Fruit fly (Drosophila melanogaster) whole organism, embryonic: ENCODE results near the gene CG14721.

Experiments used
- ATbp ChIP-seq: fragments of 200-800 bp; sonication (Bioruptor generic); optimal IDR thresholded peaks from 2 replicates; lab custom pipeline; 2017; ENCODE audit warnings: missing biosample characterization, mild to moderate bottlenecking, missing genetic modification characterization, missing genetic modification reagents
- Abd-B ChIP-seq: fragments of 200-800 bp; sonication (Bioruptor generic); optimal IDR thresholded peaks from 2 replicates; lab custom pipeline; 2018; ENCODE audit warnings: missing biosample characterization, mild to moderate bottlenecking, missing genetic modification characterization, moderate library complexity
- CG11560 ChIP-seq: fragments of 200-800 bp; sonication (Bioruptor generic); IDR thresholded peaks from 3 replicates; pipeline ENCODE4 v1.3.6; 2022; ENCODE audit warnings: missing biosample characterization, missing genetic modification characterization
- CG12155 ChIP-seq: fragments of 200-800 bp; sonication (Bioruptor generic); optimal IDR thresholded peaks from 3 replicates; lab custom pipeline; 2016; ENCODE audit warnings: missing biosample characterization, missing genetic modification characterization
- CG13296 ChIP-seq: fragments of 200-800 bp; sonication (Bioruptor generic); optimal IDR thresholded peaks from 3 replicates; lab custom pipeline; 2018; ENCODE audit warnings: missing biosample characterization, mild to moderate bottlenecking, missing genetic modification characterization
- CG13424 ChIP-seq: fragments of 200-800 bp; sonication (Bioruptor generic); optimal IDR thresholded peaks from 2 replicates; lab custom pipeline; 2019; ENCODE audit warnings: missing biosample characterization, mild to moderate bottlenecking, missing genetic modification characterization, moderate library complexity
- CG13624 ChIP-seq: fragments of 200-800 bp; sonication (Bioruptor generic); optimal IDR thresholded peaks from 2 replicates; lab custom pipeline; 2016; ENCODE audit warnings: missing biosample characterization, missing genetic modification characterization
- CG15479 ChIP-seq: fragments of 200-800 bp; sonication (Bioruptor generic); optimal IDR thresholded peaks from 3 replicates; lab custom pipeline; 2019; ENCODE audit warnings: missing biosample characterization, mild to moderate bottlenecking, missing genetic modification characterization, moderate library complexity
- CG1603 ChIP-seq: fragments of 200-800 bp; sonication (Bioruptor generic); optimal IDR thresholded peaks from 2 replicates; lab custom pipeline; 2019; ENCODE audit warnings: missing biosample characterization, mild to moderate bottlenecking, missing genetic modification characterization, moderate library complexity
- CG17359 ChIP-seq: fragments of 200-800 bp; sonication (Bioruptor generic); optimal IDR thresholded peaks from 3 replicates; lab custom pipeline; 2018; ENCODE audit warnings: missing biosample characterization, mild to moderate bottlenecking, missing genetic modification characterization, moderate library complexity
- CG1792 ChIP-seq: fragments of 200-800 bp; sonication (Bioruptor generic); optimal IDR thresholded peaks from 2 replicates; lab custom pipeline; 2016; ENCODE audit warnings: missing biosample characterization, missing genetic modification characterization
- CG2129 ChIP-seq: fragments of 200-800 bp; sonication (Bioruptor generic); IDR thresholded peaks from 2 replicates; pipeline ENCODE4 v1.3.6; 2022; ENCODE audit warnings: missing biosample characterization, missing genetic modification characterization; ENCODE audit not compliant: partially characterized antibody
- CG33557 ChIP-seq: fragments of 200-800 bp; sonication (Bioruptor generic); optimal IDR thresholded peaks from 2 replicates; lab custom pipeline; 2019; ENCODE audit warnings: missing biosample characterization, mild to moderate bottlenecking, missing genetic modification characterization, moderate library complexity
- CG3995 ChIP-seq: fragments of 200-800 bp; sonication (Bioruptor generic); optimal IDR thresholded peaks from 3 replicates; lab custom pipeline; 2016; ENCODE audit warnings: missing biosample characterization, missing genetic modification characterization
- CG7987 ChIP-seq: fragments of 200-800 bp; sonication (Bioruptor generic); optimal IDR thresholded peaks from 2 replicates; lab custom pipeline; 2018; ENCODE audit warnings: missing biosample characterization, mild to moderate bottlenecking, missing genetic modification characterization, moderate library complexity
- CG9437 ChIP-seq: fragments of 200-800 bp; sonication (Bioruptor generic); optimal IDR thresholded peaks from 2 replicates; lab custom pipeline; 2018; ENCODE audit warnings: missing biosample characterization, mild to moderate bottlenecking, missing genetic modification characterization
- Dll ChIP-seq: fragments of 200-800 bp; sonication (Bioruptor generic); IDR thresholded peaks from 4 replicates; pipeline ENCODE4 v1.3.6; 2022; ENCODE audit warnings: missing biosample characterization, missing genetic modification characterization; ENCODE audit not compliant: partially characterized antibody
- Drgx ChIP-seq: fragments of 200-800 bp; sonication (Bioruptor generic); IDR thresholded peaks from 2 replicates; pipeline ENCODE4 v1.3.6; 2022; ENCODE audit warnings: missing biosample characterization, missing genetic modification characterization
- H15 ChIP-seq: fragments of 200-800 bp; sonication (Bioruptor generic); IDR thresholded peaks from 3 replicates; pipeline ENCODE4 v1.3.6; 2022; ENCODE audit warnings: missing biosample characterization, missing genetic modification characterization
- Mes4 ChIP-seq: fragments of 200-800 bp; sonication (Bioruptor generic); optimal IDR thresholded peaks from 2 replicates; lab custom pipeline; 2016; ENCODE audit warnings: missing biosample characterization, missing genetic modification characterization
- Opbp ChIP-seq: fragments of 200-800 bp; sonication (Bioruptor generic); IDR thresholded peaks from 3 replicates; pipeline ENCODE4 v1.3.6; 2022; ENCODE audit warnings: missing biosample characterization, missing genetic modification characterization; ENCODE audit not compliant: partially characterized antibody
- Rfx ChIP-seq: fragments of 200-800 bp; sonication (Bioruptor generic); IDR thresholded peaks from 2 replicates; pipeline ENCODE4 v1.3.6; 2022; ENCODE audit warnings: missing biosample characterization, missing genetic modification characterization
- Ssrp ChIP-seq: fragments of 200-800 bp; sonication (Bioruptor generic); optimal IDR thresholded peaks from 2 replicates; lab custom pipeline; 2018; ENCODE audit warnings: missing biosample characterization, mild to moderate bottlenecking, missing genetic modification characterization, moderate library complexity
- az2 ChIP-seq: fragments of 200-800 bp; sonication (Bioruptor generic); optimal IDR thresholded peaks from 3 replicates; lab custom pipeline; 2016; ENCODE audit warnings: missing biosample characterization, missing genetic modification characterization
- bcd ChIP-seq: fragments of 200-800 bp; sonication (Bioruptor generic); optimal IDR thresholded peaks from 2 replicates; lab custom pipeline; 2017; ENCODE audit warnings: missing biosample characterization, mild to moderate bottlenecking, missing genetic modification characterization
- bigmax ChIP-seq: fragments of 200-800 bp; sonication (Bioruptor generic); optimal IDR thresholded peaks from 2 replicates; lab custom pipeline; 2018; ENCODE audit warnings: missing biosample characterization, mild to moderate bottlenecking, missing genetic modification characterization
- br ChIP-seq: fragments of >200 bp; optimal IDR thresholded peaks from 2 replicates; lab custom pipeline; 2017
- bsh ChIP-seq, 2 experiments: fragments of 200-800 bp; sonication (Bioruptor generic); optimal IDR thresholded peaks; 2 replicates each; lab custom pipeline; 2017 to 2018; ENCODE audit warnings: mild to moderate bottlenecking in 2 of 2, missing biosample characterization in 2 of 2, missing genetic modification characterization in 2 of 2, moderate library complexity in 1 of 2
- cg ChIP-seq: fragments of 200-800 bp; sonication (Bioruptor generic); optimal IDR thresholded peaks from 3 replicates; lab custom pipeline; 2019; ENCODE audit warnings: missing biosample characterization, mild to moderate bottlenecking, missing genetic modification characterization, moderate library complexity
- danr ChIP-seq: fragments of 200-800 bp; sonication (Bioruptor generic); IDR thresholded peaks from 2 replicates; pipeline ENCODE4 v1.3.6; 2022; ENCODE audit warnings: missing biosample characterization, missing genetic modification characterization
- dmrt11E ChIP-seq: fragments of 200-800 bp; sonication (Bioruptor generic); optimal IDR thresholded peaks from 3 replicates; lab custom pipeline; 2018; ENCODE audit warnings: missing biosample characterization, mild to moderate bottlenecking, missing genetic modification characterization, moderate library complexity
- fd96Cb ChIP-seq: fragments of 200-800 bp; sonication (Bioruptor generic); optimal IDR thresholded peaks from 2 replicates; lab custom pipeline; 2018; ENCODE audit warnings: missing biosample characterization, mild to moderate bottlenecking, missing genetic modification characterization, moderate library complexity
- fru ChIP-seq: fragments of >200 bp; optimal IDR thresholded peaks from 2 replicates; lab custom pipeline; 2017
- gsb ChIP-seq: fragments of 200-800 bp; sonication (Bioruptor generic); IDR thresholded peaks from 2 replicates; pipeline ENCODE4 v1.3.6; 2022; ENCODE audit warnings: missing biosample characterization, missing genetic modification characterization
- lab ChIP-seq: fragments of 200-800 bp; sonication (Bioruptor generic); optimal IDR thresholded peaks from 3 replicates; lab custom pipeline; 2017; ENCODE audit warnings: missing biosample characterization, missing genetic modification characterization, mild to moderate bottlenecking, moderate library complexity, missing genetic modification reagents
- lbe ChIP-seq: fragments of 200-800 bp; sonication (Bioruptor generic); optimal IDR thresholded peaks from 2 replicates; lab custom pipeline; 2016; ENCODE audit warnings: missing biosample characterization, mild to moderate bottlenecking, missing genetic modification characterization
- odd ChIP-seq: fragments of 200-800 bp; sonication (Bioruptor generic); optimal IDR thresholded peaks from 2 replicates; lab custom pipeline; 2017; ENCODE audit warnings: missing biosample characterization, mild to moderate bottlenecking, missing genetic modification characterization
- otp ChIP-seq: fragments of 200-800 bp; sonication (Bioruptor generic); IDR thresholded peaks from 3 replicates; pipeline ENCODE4, ENCODE4 v1.3.6; 2022; ENCODE audit warnings: missing biosample characterization, missing genetic modification characterization
- rib ChIP-seq: fragments of 200-800 bp; sonication (Bioruptor generic); IDR thresholded peaks from 2 replicates; pipeline ENCODE4 v1.3.6; 2022; ENCODE audit warnings: missing biosample characterization, missing genetic modification characterization
- run ChIP-seq: fragments of 200-800 bp; sonication (Bioruptor generic); optimal IDR thresholded peaks from 3 replicates; lab custom pipeline; 2018; ENCODE audit warnings: missing biosample characterization, mild to moderate bottlenecking, missing genetic modification characterization
- sens-2 ChIP-seq: fragments of 200-800 bp; sonication (Bioruptor generic); IDR thresholded peaks from 2 replicates; pipeline ENCODE4 v1.3.6; 2022; ENCODE audit warnings: missing biosample characterization, missing genetic modification characterization
- shn ChIP-seq: fragments of 200-800 bp; sonication (Bioruptor generic); optimal IDR thresholded peaks from 3 replicates; lab custom pipeline; 2016; ENCODE audit warnings: missing biosample characterization, missing genetic modification characterization
- toy ChIP-seq: fragments of 200-800 bp; sonication (Bioruptor generic); IDR thresholded peaks from 2 replicates; pipeline ENCODE4 v1.3.6; 2022; ENCODE audit warnings: missing biosample characterization, missing genetic modification characterization
- trem ChIP-seq: fragments of 200-800 bp; optimal IDR thresholded peaks from 3 replicates; lab custom pipeline; 2019; ENCODE audit warnings: missing biosample characterization, mild to moderate bottlenecking, missing genetic modification characterization, moderate library complexity
- tup ChIP-seq: fragments of 200-800 bp; sonication (Bioruptor generic); optimal IDR thresholded peaks from 2 replicates; lab custom pipeline; 2016; ENCODE audit warnings: missing biosample characterization, mild to moderate bottlenecking, missing genetic modification characterization, moderate library complexity
- vnd ChIP-seq: fragments of 200-800 bp; sonication (Bioruptor generic); IDR thresholded peaks from 3 replicates; pipeline ENCODE4 v1.3.6; 2022; ENCODE audit warnings: missing biosample characterization, missing genetic modification characterization; ENCODE audit not compliant: partially characterized antibody
- wek ChIP-seq: fragments of 200-800 bp; sonication (Bioruptor generic); optimal IDR thresholded peaks from 3 replicates; lab custom pipeline; 2018; ENCODE audit warnings: missing biosample characterization, mild to moderate bottlenecking, missing genetic modification characterization, moderate library complexity
- wor ChIP-seq: fragments of 200-800 bp; sonication (Bioruptor generic); IDR thresholded peaks from 2 replicates; pipeline ENCODE4 v1.3.6; 2022; ENCODE audit warnings: missing biosample characterization, missing genetic modification characterization
- yki ChIP-seq: fragments of >200 bp; optimal IDR thresholded peaks from 3 replicates; lab custom pipeline; 2018
- z ChIP-seq: fragments of 200-800 bp; sonication (Bioruptor generic); IDR thresholded peaks from 3 replicates; pipeline ENCODE4 v1.3.6; 2022; ENCODE audit warnings: missing biosample characterization, missing genetic modification characterization

The CG14721 gene

dm6 chr3R:11773325-11773998, 38.2 kb downstream of the CG14721 start (continued):
- no peak for TF ChIP-seq Abd-B (GFP tag; lab: Kevin White, UChicago)
- no peak for TF ChIP-seq CG13624
- no peak for TF ChIP-seq toy (GFP tag; lab: Robert Waterston, UW)
- TF ChIP-seq dmrt11E (tag; lab: Kevin White, UChicago) = peak; percentile 8
- no peak for TF ChIP-seq H15 (GFP tag; lab: Robert Waterston, UW)
- no peak for TF ChIP-seq otp (GFP tag; lab: Robert Waterston, UW)
- TF ChIP-seq yki (lab: Kevin White, UChicago) = peak; percentile 97
- no peak for TF ChIP-seq danr
- TF ChIP-seq CG1792 (GFP tag; lab: Kevin White, UChicago) = no peak
- no peak for TF ChIP-seq wor (GFP tag; lab: Robert Waterston, UW)
- TF ChIP-seq Dll (GFP tag; lab: Robert Waterston, UW) = peak; percentile 51; the same call in 2 of the 4 replicates
- TF ChIP-seq CG2129 (GFP tag; lab: Robert Waterston, UW) = 0 out of 2 replicates have a peak, but pooled peaks have one; percentile 16
- no peak for TF ChIP-seq ATbp (GFP tag; lab: Kevin White, UChicago)
- peak; percentile 9 for TF ChIP-seq CG1603 (tag; lab: Kevin White, UChicago)
- TF ChIP-seq CG7987 (GFP tag; lab: Kevin White, UChicago) = no peak
- TF ChIP-seq Opbp (GFP tag; lab: Robert Waterston, UW) = peak; percentile 46; the same call in 1 of the 3 replicates
- TF ChIP-seq CG13296 (GFP tag; lab: Kevin White, UChicago) = no peak
- TF ChIP-seq CG12155 (GFP tag; lab: Kevin White, UChicago) = peak; percentile 64
- TF ChIP-seq CG13424 = no peak
- TF ChIP-seq br (lab: Kevin White, UChicago) = no peak
- TF ChIP-seq fru (lab: Kevin White, UChicago) = no peak
- TF ChIP-seq rib = 0 out of 2 replicates have a peak, but pooled peaks have one; percentile 12
- no peak for TF ChIP-seq run (tag; lab: Kevin White, UChicago)
- TF ChIP-seq bcd = no peak
- TF ChIP-seq fd96Cb (tag; lab: Kevin White, UChicago) = no peak
- TF ChIP-seq Ssrp (tag; lab: Kevin White, UChicago) = no peak
- no peak for TF ChIP-seq CG17359 (tag; lab: Kevin White, UChicago)
- peak; percentile 91 for TF ChIP-seq cg (GFP tag; lab: Kevin White, UChicago)
- no peak for TF ChIP-seq lbe (GFP tag; lab: Kevin White, UChicago)
- TF ChIP-seq CG11560 (tag; lab: Robert Waterston, UW) = no peak
- TF ChIP-seq bsh (GFP tag; optimal IDR thresholded peaks at IDR 0.05; lab: Kevin White, UChicago) = peak in 1 of 2 experiments; percentile 13
- no peak for TF ChIP-seq Drgx (GFP tag; lab: Robert Waterston, UW)
- no peak for TF ChIP-seq az2 (GFP tag; lab: Kevin White, UChicago)
- TF ChIP-seq odd = no peak
- no peak for TF ChIP-seq lab (GFP tag; lab: Kevin White, UChicago)
- TF ChIP-seq tup (GFP tag; lab: Kevin White, UChicago) = no peak
- TF ChIP-seq trem = peak; percentile 11
- TF ChIP-seq CG9437 (GFP tag; lab: Kevin White, UChicago) = no peak
- no peak for TF ChIP-seq bigmax (GFP tag; lab: Kevin White, UChicago)
- TF ChIP-seq sens-2 (GFP tag; lab: Robert Waterston, UW) = no peak
- no peak for TF ChIP-seq Mes4 (GFP tag; lab: Kevin White, UChicago)
- TF ChIP-seq gsb (GFP tag; lab: Robert Waterston, UW) = no peak
- peak; percentile 54 for TF ChIP-seq CG15479 (GFP tag; lab: Kevin White, UChicago)
- peak; percentile 80 for TF ChIP-seq CG33557 (GFP tag; lab: Kevin White, UChicago)
- TF ChIP-seq vnd = no peak
- TF ChIP-seq CG3995 (GFP tag; lab: Kevin White, UChicago) = no peak
- TF ChIP-seq shn (GFP tag; lab: Kevin White, UChicago) = no peak
- TF ChIP-seq Rfx (GFP tag; lab: Robert Waterston, UW) = peak; percentile 6; the same call in 1 of the 2 replicates
- peak; percentile 47 for TF ChIP-seq wek (GFP tag; lab: Kevin White, UChicago)
- TF ChIP-seq z (GFP tag; lab: Robert Waterston, UW) = 0 out of 3 replicates have a peak, but pooled peaks have one; percentile 45
